Fruit fly (Drosophila melanogaster) whole organism, pupa: ENCODE measurements around the gene Pif1A.

Source experiments
- CG10348 ChIP-seq: fragments of 200-800 bp; sonication (Bioruptor generic); IDR thresholded peaks from 2 replicates; pipeline ENCODE4 v1.3.6; 2022; ENCODE audit warnings: missing biosample characterization, missing genetic modification characterization
- CG12605 ChIP-seq: fragments of 200-800 bp; sonication (Bioruptor generic); IDR thresholded peaks from 2 replicates; pipeline ENCODE4 v1.3.6; 2022; ENCODE audit warnings: missing biosample characterization, missing genetic modification characterization
- CG13204 ChIP-seq: fragments of 200-800 bp; sonication (Bioruptor generic); optimal IDR thresholded peaks from 2 replicates; lab custom pipeline; 2018; ENCODE audit warnings: missing biosample characterization, mild to moderate bottlenecking, missing genetic modification characterization, moderate library complexity
- CG14655 ChIP-seq: fragments of 200-800 bp; sonication (Bioruptor generic); optimal IDR thresholded peaks from 3 replicates; lab custom pipeline; 2017; ENCODE audit warnings: mild to moderate bottlenecking, missing biosample characterization, missing genetic modification reagents, missing genetic modification characterization
- CG15710 ChIP-seq: fragments of 200-800 bp; sonication (Bioruptor generic); optimal IDR thresholded peaks from 2 replicates; lab custom pipeline; 2018; ENCODE audit warnings: missing biosample characterization, mild to moderate bottlenecking, missing genetic modification characterization, moderate library complexity
- CG17806 ChIP-seq: fragments of 200-800 bp; sonication (Bioruptor generic); optimal IDR thresholded peaks from 2 replicates; lab custom pipeline; 2018; ENCODE audit warnings: missing biosample characterization, mild to moderate bottlenecking, missing genetic modification characterization, moderate library complexity
- CG32121 ChIP-seq: fragments of 200-800 bp; sonication (Bioruptor generic); IDR thresholded peaks from 2 replicates; pipeline ENCODE4 v1.3.6; 2022; ENCODE audit warnings: missing biosample characterization, missing genetic modification characterization
- CG34367 ChIP-seq: fragments of 200-800 bp; sonication (Bioruptor generic); optimal IDR thresholded peaks from 2 replicates; lab custom pipeline; 2018; ENCODE audit warnings: missing biosample characterization, mild to moderate bottlenecking, missing genetic modification characterization
- CG4496 ChIP-seq: fragments of 200-800 bp; sonication (Bioruptor generic); IDR thresholded peaks from 3 replicates; pipeline ENCODE4 v1.3.6; 2022; ENCODE audit warnings: missing biosample characterization, missing genetic modification characterization
- CG8159 ChIP-seq: fragments of 200-800 bp; sonication (Bioruptor generic); optimal IDR thresholded peaks from 3 replicates; lab custom pipeline; 2018; ENCODE audit warnings: missing biosample characterization, mild to moderate bottlenecking, missing genetic modification characterization, moderate library complexity
- CG8301 ChIP-seq: fragments of 200-800 bp; sonication (Bioruptor generic); optimal IDR thresholded peaks from 2 replicates; lab custom pipeline; 2018; ENCODE audit warnings: missing biosample characterization, mild to moderate bottlenecking, missing genetic modification characterization
- CG9948 ChIP-seq: fragments of 200-800 bp; sonication (Bioruptor generic); optimal IDR thresholded peaks from 2 replicates; lab custom pipeline; 2018; ENCODE audit warnings: missing biosample characterization, mild to moderate bottlenecking, missing genetic modification characterization, moderate library complexity
- D1 ChIP-seq: fragments of 200-800 bp; sonication (Bioruptor generic); optimal IDR thresholded peaks from 2 replicates; lab custom pipeline; 2018; ENCODE audit warnings: missing biosample characterization, mild to moderate bottlenecking, missing genetic modification characterization, moderate library complexity
- EcR ChIP-seq: fragments of 200-800 bp; sonication (Bioruptor generic); optimal IDR thresholded peaks from 3 replicates; lab custom pipeline; 2019; ENCODE audit warnings: missing biosample characterization, missing genetic modification characterization, mild to moderate bottlenecking, moderate library complexity, missing genetic modification reagents
- Ets98B ChIP-seq: fragments of 200-800 bp; sonication (Bioruptor generic); IDR thresholded peaks from 2 replicates; pipeline ENCODE4 v1.3.6; 2022; ENCODE audit warnings: missing biosample characterization, missing genetic modification characterization
- Pif1A ChIP-seq: fragments of 200-800 bp; sonication (Bioruptor generic); optimal IDR thresholded peaks from 3 replicates; lab custom pipeline; 2016; ENCODE audit warnings: missing biosample characterization, missing genetic modification characterization
- Pif1B ChIP-seq: fragments of 200-800 bp; sonication (Bioruptor generic); optimal IDR thresholded peaks from 3 replicates; lab custom pipeline; 2016; ENCODE audit warnings: missing biosample characterization, missing genetic modification characterization
- Snoo ChIP-seq: fragments of 200-800 bp; sonication (Bioruptor generic); optimal IDR thresholded peaks from 3 replicates; lab custom pipeline; 2017; ENCODE audit warnings: missing biosample characterization, mild to moderate bottlenecking, missing genetic modification characterization, inconsistent platforms
- fd96Ca ChIP-seq: fragments of 200-800 bp; sonication (Bioruptor generic); IDR thresholded peaks from 3 replicates; pipeline ENCODE4 v1.3.6; 2022; ENCODE audit warnings: missing biosample characterization, missing genetic modification characterization
- gl ChIP-seq: fragments of 200-800 bp; sonication (Bioruptor generic); optimal IDR thresholded peaks from 2 replicates; lab custom pipeline; 2018; ENCODE audit warnings: missing biosample characterization, mild to moderate bottlenecking, missing genetic modification characterization
- rn ChIP-seq: fragments of 200-800 bp; sonication (Bioruptor generic); IDR thresholded peaks from 2 replicates; pipeline ENCODE4 v1.3.6; 2022; ENCODE audit warnings: missing biosample characterization, missing genetic modification characterization

The Pif1A gene

dm6 chr3R:8769094-8769493 is 31.9 kb downstream of the Pif1A start, which contains the start of gene CG8236:
TSS of gene CG8236 (plus strand) at chr3R:8769394.
- TF ChIP-seq Pif1A (GFP tag; lab: Kevin White, UChicago) (no peak), CG4496 (no peak), CG17806 (no peak), CG15710 (tag; lab: Kevin White, UChicago) (no peak), CG12605 (GFP tag; lab: Robert Waterston, UW) (no peak), CG13204 (no peak), CG34367 (no peak), EcR (no peak), Pif1B (GFP tag; lab: Kevin White, UChicago) (no peak), gl (tag; lab: Kevin White, UChicago) (no peak)

- TF ChIP-seq EcR, result no peak
- no peak for TF ChIP-seq CG32121
- no peak for TF ChIP-seq Pif1A (GFP tag; lab: Kevin White, UChicago)
- TF ChIP-seq CG15710 (tag; lab: Kevin White, UChicago), result no peak
- no peak for TF ChIP-seq CG17806
- TF ChIP-seq Snoo (tag; lab: Kevin White, UChicago), result no peak
- TF ChIP-seq D1 (tag; lab: Kevin White, UChicago), result no peak
- TF ChIP-seq CG10348 (GFP tag; lab: Robert Waterston, UW), result no peak
- no peak for TF ChIP-seq CG8301
- no peak for TF ChIP-seq CG14655 (GFP tag; lab: Kevin White, UChicago)
- no peak for TF ChIP-seq gl (tag; lab: Kevin White, UChicago)
- TF ChIP-seq rn (GFP tag; lab: Robert Waterston, UW), result no peak
- TF ChIP-seq CG8159 (tag; lab: Kevin White, UChicago), result no peak
- TF ChIP-seq CG9948, result no peak
- no peak for TF ChIP-seq CG12605 (GFP tag; lab: Robert Waterston, UW)
- no peak for TF ChIP-seq Ets98B (GFP tag; lab: Robert Waterston, UW)
- no peak for TF ChIP-seq CG34367
- no peak for TF ChIP-seq CG4496
- no peak for TF ChIP-seq CG13204
These were observed 33.0 kb downstream of the Pif1A start, which contains the start of the genes CG34135 and CG11768 for dm6 chr3R:8767998-8768397. TSS of gene CG34135 (minus strand) at chr3R:8768191. TSS of gene CG11768 (minus strand) at chr3R:8768200.

- TF ChIP-seq Snoo (tag; lab: Kevin White, UChicago) (no peak), CG12605 (GFP tag; lab: Robert Waterston, UW) (no peak), CG9948 (no peak), CG8159 (tag; lab: Kevin White, UChicago) (no peak), CG15710 (tag; lab: Kevin White, UChicago) (no peak)
- TF ChIP-seq, all 21 proteins: peak for 0
These were observed 52.2 kb downstream of the Pif1A start for dm6 chr3R:8748776-8749126.

dm6 chr3R:8747871-8748775 is 52.9 kb downstream of the Pif1A start:
- TF ChIP-seq CG13204 (peak; percentile 40), gl (tag; lab: Kevin White, UChicago) (peak; percentile 1), Snoo (tag; lab: Kevin White, UChicago) (peak; percentile 83), CG4496 (peak; percentile 75; the same call in 2 of the 3 replicates), CG10348 (GFP tag; lab: Robert Waterston, UW) (0 out of 2 replicates have a peak, but pooled peaks have one; percentile 40), CG17806 (peak; percentile 64), CG34367 (peak; percentile 71), CG15710 (tag; lab: Kevin White, UChicago) (peak; percentile 77), CG12605 (GFP tag; lab: Robert Waterston, UW) (peak; percentile 42; the same call in 1 of the 2 replicates), CG9948 (no peak), Ets98B (GFP tag; lab: Robert Waterston, UW) (peak; percentile 68), CG8159 (tag; lab: Kevin White, UChicago) (peak; percentile 79), CG14655 (GFP tag; lab: Kevin White, UChicago) (peak; percentile 77), fd96Ca (GFP tag; lab: Robert Waterston, UW) (peak; percentile 58; the same call in 2 of the 3 replicates), CG8301 (peak; percentile 72), Pif1A (GFP tag; lab: Kevin White, UChicago) (peak; percentile 96), CG32121 (peak; percentile 83), Pif1B (GFP tag; lab: Kevin White, UChicago) (peak; percentile 94), EcR (peak; percentile 94), rn (GFP tag; lab: Robert Waterston, UW) (peak; percentile 40), D1 (tag; lab: Kevin White, UChicago) (peak; percentile 32)

dm6 chr3R:8747134-8747870 is 53.7 kb downstream of the Pif1A start, which contains the start of the genes CG9801 and Nasp:
TSS of gene CG9801 (minus strand) at chr3R:8747675.
TSS of gene Nasp (plus strand) at chr3R:8747798.
- TF ChIP-seq CG8301 (no peak), CG15710 (tag; lab: Kevin White, UChicago) (no peak), CG9948 (peak; percentile 2), gl (tag; lab: Kevin White, UChicago) (no peak), Ets98B (GFP tag; lab: Robert Waterston, UW) (peak; percentile 17; the same call in 1 of the 2 replicates), Pif1A (GFP tag; lab: Kevin White, UChicago) (peak; percentile 18), CG32121 (no peak), CG8159 (tag; lab: Kevin White, UChicago) (no peak), CG4496 (no peak), Pif1B (GFP tag; lab: Kevin White, UChicago) (no peak), CG34367 (no peak), CG12605 (GFP tag; lab: Robert Waterston, UW) (0 out of 2 replicates have a peak, but pooled peaks have one; percentile 6), rn (GFP tag; lab: Robert Waterston, UW) (no peak), Snoo (tag; lab: Kevin White, UChicago) (peak; percentile 21)
